Worm (Caenorhabditis elegans): ENCODE measurements around the gene T04A8.7.

ce11 chrIII:4659426-4659825 lies 35.7 kb upstream of the T04A8.7 start:
- TF ChIP-seq ZK546.5 (tag; optimal IDR thresholded peaks at IDR 0.05), result no peak
- no peak for TF ChIP-seq fos-1 (tag; optimal IDR thresholded peaks at IDR 0.05)
